Worm (Caenorhabditis elegans): ENCODE data around the gene Y55F3AM.11.

DNA sequence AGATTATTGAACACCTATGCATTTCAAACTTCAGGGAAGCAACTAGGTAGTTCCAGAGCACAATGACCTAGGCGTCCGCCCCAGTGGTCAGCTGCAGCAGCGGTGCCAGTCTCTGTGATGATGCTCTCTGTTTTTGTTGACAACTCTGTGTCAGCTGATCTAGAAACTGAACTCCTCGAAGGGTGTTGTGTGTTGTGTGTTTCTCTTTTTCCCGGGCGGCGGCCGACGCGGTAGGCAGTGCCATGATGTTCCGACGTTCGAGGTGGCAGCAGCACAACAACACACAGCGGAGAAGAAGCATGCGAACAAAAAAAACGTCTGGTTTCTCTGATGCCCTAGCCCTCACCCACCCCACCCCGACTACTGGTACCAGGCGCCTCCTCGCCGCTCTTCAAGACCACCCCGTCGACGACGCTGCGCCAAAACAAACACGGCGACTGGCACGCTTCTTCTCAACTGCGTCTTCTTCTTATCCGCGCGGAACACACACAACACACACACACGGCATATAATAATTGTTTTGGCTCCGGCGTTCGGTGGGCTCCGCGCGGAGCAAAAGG lies 20.2 kb upstream of the Y55F3AM.11 start:
- TF ChIP-seq dmd-4 (tag; optimal IDR thresholded peaks at IDR 0.05; ENCODE audit: borderline replicate concordance) (no peak), pha-2 (tag; optimal IDR thresholded peaks at IDR 0.05) (no peak), sdc-2 (tag; optimal IDR thresholded peaks at IDR 0.05) (no peak), zip-5 (tag; optimal IDR thresholded peaks at IDR 0.05) (no peak), ttx-3 (tag; optimal IDR thresholded peaks at IDR 0.05) (no peak), ztf-16 (tag; optimal IDR thresholded peaks at IDR 0.05) (no peak), rnt-1 (tag; optimal IDR thresholded peaks at IDR 0.05) (no peak), ceh-45 (GFP tag; IDR thresholded peaks at IDR 0.05) (no peak)

Data from whole organism, late embryonic.